Worm (Caenorhabditis elegans) whole organism, L1 larva: ENCODE measurements around the gene C08G9.1.

Source experiments
- ama-1 ChIP-seq: fragments of 150-350 bp; optimal IDR thresholded peaks from 2 replicates; lab custom pipeline; 2014
- fos-1 ChIP-seq: fragments of 150-350 bp; optimal IDR thresholded peaks from 2 replicates; lab custom pipeline; 2014; ENCODE audit warnings: missing biosample characterization, missing genetic modification characterization
- nhr-77 ChIP-seq: fragments of 150-350 bp; optimal IDR thresholded peaks from 2 replicates; lab custom pipeline; 2014; ENCODE audit warnings: missing biosample characterization, missing genetic modification characterization
- nhr-90 ChIP-seq: sonication (generic microtip); optimal IDR thresholded peaks from 2 replicates; lab custom pipeline; 2016; ENCODE audit warnings: mild to moderate bottlenecking, missing genetic modification characterization, missing compliant biosample characterization; ENCODE audit not compliant: poor library complexity
- snu-23 ChIP-seq: sonication (generic microtip); optimal IDR thresholded peaks from 2 replicates; lab custom pipeline; 2016; ENCODE audit warnings: missing genetic modification characterization, missing compliant biosample characterization
- unc-62 ChIP-seq: fragments of 150-350 bp; optimal IDR thresholded peaks from 2 replicates; lab custom pipeline; 2014; ENCODE audit warnings: missing biosample characterization, missing genetic modification reagents, missing genetic modification characterization

- TF ChIP-seq ama-1 (lab: Kevin White, UChicago) (no peak), unc-62 (GFP tag; lab: Kevin White, UChicago) (no peak), fos-1 (tag; lab: Kevin White, UChicago) (no peak), nhr-77 (tag; lab: Kevin White, UChicago) (no peak), nhr-90 (tag; lab: Kevin White, UChicago) (no peak), snu-23 (GFP tag; lab: Kevin White, UChicago) (no peak)
Measured at ce11 chrIV:7633020-7633419, 25.5 kb upstream of the C08G9.1 start, which contains the start of gene plp-1.
